Fruit fly (Drosophila melanogaster): ENCODE measurements around the gene iPLA2-VIA.

iPLA2-VIA gene

DNA sequence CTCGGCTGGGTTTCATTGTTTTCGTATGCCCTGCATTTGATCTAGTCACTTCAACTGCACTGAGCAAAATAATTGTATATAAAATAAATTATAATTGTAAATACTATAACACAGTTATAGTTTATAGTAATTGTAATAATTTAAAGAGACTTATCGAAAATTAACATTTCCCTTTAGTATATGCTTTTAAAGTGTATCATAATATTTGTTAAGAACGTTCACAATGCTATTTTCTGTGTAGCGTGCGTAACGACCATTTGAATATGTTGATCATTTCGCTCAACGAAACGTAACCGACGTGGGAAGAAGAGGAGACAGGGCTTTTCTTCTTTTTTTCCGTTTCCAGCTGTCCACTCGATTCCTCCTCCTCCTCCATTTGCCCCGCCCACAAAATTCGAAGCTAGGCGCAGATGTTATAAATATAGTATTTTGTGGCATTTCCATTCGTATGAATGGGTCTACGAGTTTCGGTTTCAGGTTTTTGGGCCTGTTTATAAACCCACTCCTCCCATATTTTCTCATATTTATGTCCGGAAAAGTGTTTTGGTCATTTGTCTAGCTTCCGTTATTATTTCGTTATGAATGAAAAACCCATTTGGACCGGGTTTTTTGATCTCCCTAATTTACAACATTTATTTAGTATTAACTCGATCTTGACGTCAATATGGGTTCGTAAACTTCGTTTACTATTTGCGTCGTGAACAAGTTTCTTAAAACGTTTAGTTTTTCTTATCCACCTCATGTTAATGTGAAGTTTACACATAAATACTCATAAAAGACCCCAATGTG lies 7.5 kb downstream of the iPLA2-VIA start (continued):
- no peak for TF ChIP-seq Neu2 (GFP tag; optimal IDR thresholded peaks at IDR 0.05; ENCODE audit: borderline replicate concordance)
- peak; percentile 35 for TF ChIP-seq trh (GFP tag; optimal IDR thresholded peaks at IDR 0.05)
- peak; percentile 82; the same call in 1 of the 3 replicates for TF ChIP-seq ci (GFP tag; IDR thresholded peaks at IDR 0.05)
- peak; percentile 23 for TF ChIP-seq CG4617 (GFP tag; optimal IDR thresholded peaks at IDR 0.05; ENCODE audit: borderline replicate concordance)
- no peak for TF ChIP-seq CG12744 (GFP tag; optimal IDR thresholded peaks at IDR 0.05)
- TF ChIP-seq Myb (GFP tag; optimal IDR thresholded peaks at IDR 0.05) = no peak
- TF ChIP-seq NFAT (GFP tag; IDR thresholded peaks at IDR 0.05) = peak; percentile 46; the same call in 1 of the 2 replicates
- TF ChIP-seq Dek (tag; optimal IDR thresholded peaks at IDR 0.05) = peak; percentile 55
- TF ChIP-seq pzg (GFP tag; optimal IDR thresholded peaks at IDR 0.05) = no peak
- peak; percentile 69 for TF ChIP-seq Meics (GFP tag; optimal IDR thresholded peaks at IDR 0.05)
- peak; percentile 82 for TF ChIP-seq CG34422 (GFP tag; IDR thresholded peaks at IDR 0.05)
- peak; percentile 43; the same call in 1 of the 2 replicates for TF ChIP-seq rib (GFP tag; IDR thresholded peaks at IDR 0.05)
- no peak for TF ChIP-seq Hmx (GFP tag; optimal IDR thresholded peaks at IDR 0.05)
- peak; percentile 34 for TF ChIP-seq CG15514 (GFP tag; optimal IDR thresholded peaks at IDR 0.05)
- TF ChIP-seq CG13624 (GFP tag; optimal IDR thresholded peaks at IDR 0.05) = no peak
- TF ChIP-seq Nf-YC (tag; optimal IDR thresholded peaks at IDR 0.05) = peak; percentile 32
- TF ChIP-seq cas (GFP tag; IDR thresholded peaks at IDR 0.05) = peak; percentile 54; the same call in 1 of the 2 replicates
- peak; percentile 34 for TF ChIP-seq Max (GFP tag; optimal IDR thresholded peaks at IDR 0.05)
- TF ChIP-seq tll (GFP tag; optimal IDR thresholded peaks at IDR 0.05) = peak in 1 of 2 experiments; percentile 21
- TF ChIP-seq nerfin-1 (tag; optimal IDR thresholded peaks at IDR 0.05) = peak; percentile 86
- peak; percentile 46 for TF ChIP-seq CG8290 (GFP tag; optimal IDR thresholded peaks at IDR 0.05)
- TF ChIP-seq CG8290 (tag; optimal IDR thresholded peaks at IDR 0.05) = no peak
- TF ChIP-seq D19A (tag; optimal IDR thresholded peaks at IDR 0.05) = peak; percentile 91
- TF ChIP-seq CG6791 (GFP tag; IDR thresholded peaks at IDR 0.05; ENCODE audit: partially characterized antibody) = no peak
- TF ChIP-seq Sry-δ (GFP tag; optimal IDR thresholded peaks at IDR 0.05) = no peak
- TF ChIP-seq CG14441 (GFP tag; IDR thresholded peaks at IDR 0.05) = peak; percentile 66
- TF ChIP-seq CG18599 (GFP tag; optimal IDR thresholded peaks at IDR 0.05) = peak; percentile 76
- TF ChIP-seq da (GFP tag; optimal IDR thresholded peaks at IDR 0.05) = no peak
- TF ChIP-seq CG11456 (GFP tag; IDR thresholded peaks at IDR 0.05) = 0 out of 3 replicates have a peak, but pooled peaks have one; percentile 49
- TF ChIP-seq CG15073 (GFP tag; optimal IDR thresholded peaks at IDR 0.05) = no peak
- TF ChIP-seq ranshi (GFP tag; IDR thresholded peaks at IDR 0.05) = peak; percentile 81
- peak; percentile 59; the same call in 2 of the 3 replicates for TF ChIP-seq B-H1 (GFP tag; IDR thresholded peaks at IDR 0.05)
- peak; percentile 85 for TF ChIP-seq CG32772 (GFP tag; IDR thresholded peaks at IDR 0.05)
- peak; percentile 86 for TF ChIP-seq CG13424 (tag; optimal IDR thresholded peaks at IDR 0.05)
- peak; percentile 79 for TF ChIP-seq CG8359 (GFP tag; optimal IDR thresholded peaks at IDR 0.05; ENCODE audit: borderline replicate concordance)
- TF ChIP-seq CG7839 (tag; optimal IDR thresholded peaks at IDR 0.05) = peak; percentile 92
- no peak for TF ChIP-seq dm (GFP tag; optimal IDR thresholded peaks at IDR 0.05)
- TF ChIP-seq CG18619 (GFP tag; optimal IDR thresholded peaks at IDR 0.05) = peak; percentile 55
- TF ChIP-seq Camta (GFP tag; optimal IDR thresholded peaks at IDR 0.05) = no peak
- peak; percentile 69 for TF ChIP-seq slbo (GFP tag; IDR thresholded peaks at IDR 0.05)
- TF ChIP-seq CG10543 (GFP tag; optimal IDR thresholded peaks at IDR 0.05) = no peak
- peak; percentile 98 for TF ChIP-seq dmrt11E (tag; optimal IDR thresholded peaks at IDR 0.05)
- TF ChIP-seq CG1233 (GFP tag; optimal IDR thresholded peaks at IDR 0.05) = peak; percentile 82
- TF ChIP-seq CG10654 (GFP tag; optimal IDR thresholded peaks at IDR 0.05) = peak; percentile 67
- no peak for TF ChIP-seq CG14965 (GFP tag; optimal IDR thresholded peaks at IDR 0.05; ENCODE audit: borderline replicate concordance)
- no peak for TF ChIP-seq mld (GFP tag; IDR thresholded peaks at IDR 0.05; ENCODE audit: partially characterized antibody)
- no peak for TF ChIP-seq ems (GFP tag; optimal IDR thresholded peaks at IDR 0.05)
- no peak for TF ChIP-seq vnd (GFP tag; IDR thresholded peaks at IDR 0.05; ENCODE audit: partially characterized antibody)

Data from whole organism, embryonic.